Worm (Caenorhabditis elegans) whole organism, late embryonic: ENCODE results near the gene arf-1.

ENCODE experiments used
- ceh-18 ChIP-seq: sonication (generic microtip); optimal IDR thresholded peaks from 2 replicates; lab custom pipeline; 2016; ENCODE audit warnings: missing genetic modification characterization, missing compliant biosample characterization
- ceh-22 ChIP-seq: sonication (generic microtip); optimal IDR thresholded peaks from 2 replicates; lab custom pipeline; 2017; ENCODE audit warnings: missing biosample characterization, missing genetic modification characterization
- ceh-31 ChIP-seq: sonication (generic microtip); optimal IDR thresholded peaks from 2 replicates; lab custom pipeline; 2016; ENCODE audit warnings: missing genetic modification characterization, missing compliant biosample characterization
- ceh-6 ChIP-seq: fragments of 200-800 bp; sonication (Bioruptor generic); optimal IDR thresholded peaks from 2 replicates; lab custom pipeline; 2018; ENCODE audit warnings: mild to moderate bottlenecking, missing genetic modification characterization, missing compliant biosample characterization
- ets-4 ChIP-seq: sonication (generic microtip); optimal IDR thresholded peaks from 2 replicates; lab custom pipeline; 2016; ENCODE audit warnings: missing genetic modification characterization, missing compliant biosample characterization
- fkh-10 ChIP-seq: fragments of 150-350 bp; optimal IDR thresholded peaks from 2 replicates; lab custom pipeline; 2014; ENCODE audit warnings: missing biosample characterization, missing genetic modification reagents, missing genetic modification characterization
- fkh-6 ChIP-seq: sonication (generic microtip); optimal IDR thresholded peaks from 2 replicates; lab custom pipeline; 2016; ENCODE audit warnings: missing genetic modification characterization, missing compliant biosample characterization
- nhr-11 ChIP-seq: fragments of 150-350 bp; optimal IDR thresholded peaks from 2 replicates; lab custom pipeline; 2014; ENCODE audit warnings: missing biosample characterization, missing genetic modification characterization
- pha-4 ChIP-seq: fragments of 150-350 bp; optimal IDR thresholded peaks from 2 replicates; lab custom pipeline; 2018; ENCODE audit warnings: missing biosample characterization, missing genetic modification reagents, missing genetic modification characterization
- ref-2 ChIP-seq: sonication (generic microtip); optimal IDR thresholded peaks from 2 replicates; lab custom pipeline; 2016; ENCODE audit warnings: missing genetic modification characterization, missing compliant biosample characterization
- sdc-2 ChIP-seq: sonication (generic microtip); optimal IDR thresholded peaks from 2 replicates; lab custom pipeline; 2016; ENCODE audit warnings: missing genotype, missing genetic modification characterization, missing compliant biosample characterization
- unc-55 ChIP-seq: sonication (generic microtip); optimal IDR thresholded peaks from 2 replicates; lab custom pipeline; 2017; ENCODE audit warnings: missing biosample characterization, missing genetic modification reagents, missing genetic modification characterization

ce11 chrIII:5693736-5694135, 20.9 kb upstream of the arf-1 start, which contains the start of gene B0336.13:
- no peak for TF ChIP-seq fkh-10
- no peak for TF ChIP-seq unc-55
- no peak for TF ChIP-seq sdc-2 (tag; lab: Kevin White, UChicago)
- TF ChIP-seq nhr-11 (tag; lab: Kevin White, UChicago): no peak
- TF ChIP-seq ceh-22 (tag; lab: Kevin White, UChicago): no peak
- no peak for TF ChIP-seq ref-2
- no peak for TF ChIP-seq ets-4 (tag; lab: Kevin White, UChicago)
- TF ChIP-seq pha-4 (tag; lab: Kevin White, UChicago): no peak
- TF ChIP-seq ceh-31: no peak
- no peak for TF ChIP-seq fkh-6 (tag; lab: Kevin White, UChicago)
- no peak for TF ChIP-seq ceh-18 (tag; lab: Kevin White, UChicago)
- no peak for TF ChIP-seq ceh-6 (GFP tag; lab: Kevin White, UChicago)
